Fruit fly (Drosophila melanogaster) ovary, adult (tissue): ENCODE data around the gene Hs2st.
A peak's percentile ranks its signal among the peaks of the same experiment; 100 is the strongest.

ENCODE experiments used
- CG17801 ChIP-seq: fragments of 200-800 bp; optimal IDR thresholded peaks from 2 replicates; lab custom pipeline; 2019; ENCODE audit warnings: missing biosample characterization, mild to moderate bottlenecking, missing genetic modification characterization, moderate library complexity; ENCODE audit not compliant: partially characterized antibody

Gene Hs2st

DNA sequence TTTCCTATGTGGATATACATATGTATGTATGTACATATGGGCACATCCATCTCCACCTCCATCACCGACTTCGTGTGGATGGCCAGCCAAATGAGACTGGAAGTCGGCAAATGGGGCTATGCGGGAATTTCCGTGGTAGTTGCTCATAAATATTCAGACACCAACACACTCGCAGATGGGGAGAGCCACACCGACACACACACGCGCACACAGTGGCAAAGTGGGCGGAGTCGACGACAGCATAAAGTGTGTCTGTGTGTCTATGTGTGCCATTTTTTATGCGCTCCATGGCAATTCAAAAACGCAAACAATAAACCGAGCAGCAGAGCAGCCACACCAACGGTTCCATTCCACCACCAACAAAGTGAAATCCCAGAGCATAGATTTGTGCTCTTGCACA lies 18.3 kb upstream of the Hs2st start:
- no peak for TF ChIP-seq CG17801 (GFP tag; lab: Kevin White, UChicago)

DNA sequence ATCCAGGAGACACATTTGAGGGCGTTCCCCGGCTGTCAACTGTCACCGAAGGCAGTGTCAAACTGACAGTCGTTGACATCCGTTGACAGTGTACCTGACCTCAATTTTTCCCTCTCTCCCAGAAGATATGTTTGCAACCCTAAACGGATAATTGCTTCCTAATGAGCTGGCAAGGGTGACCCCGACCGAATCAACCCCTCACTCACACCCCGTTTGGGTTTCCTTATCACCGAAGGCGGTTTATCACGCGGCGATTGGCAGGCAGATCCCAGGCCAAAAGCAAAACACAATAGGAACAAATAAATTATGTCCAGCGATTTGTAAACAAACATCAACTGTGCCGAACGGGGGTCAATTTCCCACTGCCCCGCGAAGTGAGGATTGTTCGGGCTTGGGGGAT lies 14.9 kb upstream of the Hs2st start:
- TF ChIP-seq CG17801 (GFP tag; lab: Kevin White, UChicago): no peak

DNA sequence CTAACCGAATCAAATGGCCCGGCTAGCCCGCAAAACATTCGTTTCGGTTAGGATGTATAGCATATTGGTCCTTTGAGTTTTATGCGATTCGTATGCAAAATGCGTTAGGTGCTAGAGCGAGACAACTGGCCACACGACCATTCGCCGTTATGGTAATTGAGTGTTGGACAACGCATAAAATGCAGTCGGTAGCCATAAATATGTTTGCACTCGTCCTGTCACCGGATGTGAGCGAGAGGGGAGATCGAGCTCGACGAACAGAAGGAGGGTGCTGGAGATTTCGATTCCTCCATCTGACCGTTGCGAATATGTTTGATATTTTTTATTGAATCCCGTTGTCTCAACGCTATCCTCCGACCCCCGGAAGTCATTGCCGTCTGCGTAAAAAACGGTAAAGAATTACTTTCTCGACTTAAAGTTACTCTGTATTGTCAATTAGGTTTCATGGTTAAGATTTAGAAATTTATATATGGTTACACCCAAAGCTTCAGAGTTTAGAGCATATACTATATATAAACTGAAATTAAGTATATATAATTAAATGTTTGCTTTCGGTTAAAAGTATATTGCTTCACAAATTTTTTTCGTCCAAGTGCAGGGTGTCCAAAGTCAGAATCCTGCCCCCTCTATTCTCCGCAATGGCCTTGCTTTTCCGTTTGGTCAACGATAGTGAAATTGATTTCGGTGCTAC lies 13.5 kb upstream of the Hs2st start:
- TF ChIP-seq CG17801 (GFP tag; lab: Kevin White, UChicago): no peak

dm6 chr2L:19455723-19456122 lies 11.2 kb upstream of the Hs2st start:
- no peak for TF ChIP-seq CG17801 (GFP tag; lab: Kevin White, UChicago)

DNA sequence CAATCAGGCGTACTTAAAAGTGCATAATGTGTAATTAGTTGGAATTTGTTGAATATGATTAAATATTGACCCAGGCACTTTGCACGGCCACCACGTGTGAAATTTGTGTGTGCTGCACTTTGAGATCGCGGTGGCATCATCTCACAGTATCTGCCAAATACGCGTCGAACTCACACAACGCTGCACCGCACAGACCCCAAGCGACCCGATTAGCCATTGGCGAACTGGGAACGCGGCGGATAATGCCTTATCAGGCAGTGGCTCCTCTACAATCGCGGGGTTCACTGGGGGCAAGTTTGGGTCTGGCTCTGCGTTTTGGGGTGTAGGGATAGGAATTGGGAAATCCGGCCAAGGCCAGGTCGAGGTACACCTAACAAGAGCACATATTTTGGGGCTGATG lies 10.7 kb upstream of the Hs2st start:
- no peak for TF ChIP-seq CG17801 (GFP tag; lab: Kevin White, UChicago)

DNA sequence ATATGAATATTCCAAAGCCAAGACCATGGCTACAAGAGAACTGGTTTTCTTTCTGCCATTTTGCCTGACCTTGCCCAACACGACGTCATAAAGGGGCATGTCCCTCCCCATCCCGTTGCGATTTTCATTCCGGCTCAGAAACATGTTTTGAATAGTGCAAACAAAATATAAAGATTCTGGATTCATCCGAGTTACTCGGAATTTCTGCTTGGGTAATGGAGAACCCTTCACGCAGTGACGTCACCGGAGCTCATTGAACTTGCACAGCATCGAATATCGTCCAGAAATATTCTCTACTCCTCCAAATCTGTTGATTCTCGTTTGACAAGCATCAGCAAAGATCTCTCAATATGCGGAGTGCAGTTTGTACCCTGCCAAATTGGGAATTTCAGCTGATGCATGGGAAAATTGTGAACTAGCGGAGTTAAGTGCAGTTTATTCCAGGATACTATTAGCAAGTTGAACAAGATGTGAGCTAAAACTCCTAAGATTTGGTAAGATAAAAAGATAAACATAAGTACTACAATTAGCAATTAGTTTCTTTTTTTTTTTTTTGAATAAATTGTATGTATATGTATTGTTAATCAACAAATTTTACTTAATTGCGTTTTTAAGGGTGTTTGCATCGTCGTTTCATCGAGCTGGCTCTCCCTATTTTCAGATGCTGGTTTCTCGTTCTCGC lies 9.7 kb upstream of the Hs2st start, which contains the start of gene CG10026:
Gene CG10026 (plus strand): TSS at position 187 of the 682 bp plus-strand sequence.
- TF ChIP-seq CG17801 (GFP tag; lab: Kevin White, UChicago): no peak

dm6 chr2L:19453381-19453780 lies 8.8 kb upstream of the Hs2st start, which contains the start of gene Top2:
TSS of gene Top2 (minus strand) at chr2L:19453490.
- TF ChIP-seq CG17801 (GFP tag; lab: Kevin White, UChicago): peak; percentile 3

- no peak for TF ChIP-seq CG17801 (GFP tag; lab: Kevin White, UChicago)
Measured at dm6 chr2L:19452535-19453317, 8.2 kb upstream of the Hs2st start.

dm6 chr2L:19442627-19443026 lies 1.9 kb downstream of the Hs2st start, which contains the start of gene CG10237:
TSS of gene CG10237 (minus strand) at chr2L:19442727.
- TF ChIP-seq CG17801 (GFP tag; lab: Kevin White, UChicago): no peak

DNA sequence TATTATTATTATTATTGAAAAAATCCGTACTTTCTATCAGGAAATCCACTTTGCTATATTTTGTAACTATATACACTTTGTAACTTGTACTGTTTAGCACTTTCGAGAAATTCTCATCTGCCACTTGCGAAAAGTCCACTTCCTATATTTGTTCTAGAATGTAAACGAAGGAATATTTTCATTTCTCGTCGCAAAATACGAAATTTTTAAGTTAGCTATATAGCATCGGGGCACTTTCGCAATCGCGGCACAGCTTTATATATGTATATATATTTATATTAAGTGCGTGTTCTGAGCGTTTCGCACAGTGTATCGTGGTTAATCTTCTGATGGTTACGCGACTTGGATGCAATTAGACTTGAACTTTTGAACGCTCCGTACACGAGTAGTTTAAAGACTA lies 2.8 kb downstream of the Hs2st start, which contains the start of gene RanGAP:
Gene RanGAP (plus strand): TSS at position 169 of the 400 bp plus-strand sequence.
- no peak for TF ChIP-seq CG17801 (GFP tag; lab: Kevin White, UChicago)

DNA sequence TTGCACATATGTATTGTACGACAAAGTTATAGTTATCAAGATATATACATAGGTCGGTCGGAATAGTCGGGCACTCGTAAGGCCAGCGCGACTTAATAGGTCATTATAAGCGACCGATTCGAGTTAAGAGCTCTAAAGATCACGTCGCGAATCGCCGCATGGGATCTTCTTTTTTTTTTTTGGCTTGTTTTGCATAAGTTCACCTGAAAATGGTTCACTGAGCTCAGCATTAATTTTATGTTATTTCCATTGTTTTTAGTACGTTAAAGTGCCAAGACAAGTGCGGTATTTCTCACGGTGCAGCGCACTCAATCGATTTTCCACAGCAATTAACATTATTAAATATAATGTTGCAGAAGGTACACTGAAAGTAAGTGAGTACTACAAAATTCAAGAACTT lies 3.2 kb downstream of the Hs2st start:
- no peak for TF ChIP-seq CG17801 (GFP tag; lab: Kevin White, UChicago)

DNA sequence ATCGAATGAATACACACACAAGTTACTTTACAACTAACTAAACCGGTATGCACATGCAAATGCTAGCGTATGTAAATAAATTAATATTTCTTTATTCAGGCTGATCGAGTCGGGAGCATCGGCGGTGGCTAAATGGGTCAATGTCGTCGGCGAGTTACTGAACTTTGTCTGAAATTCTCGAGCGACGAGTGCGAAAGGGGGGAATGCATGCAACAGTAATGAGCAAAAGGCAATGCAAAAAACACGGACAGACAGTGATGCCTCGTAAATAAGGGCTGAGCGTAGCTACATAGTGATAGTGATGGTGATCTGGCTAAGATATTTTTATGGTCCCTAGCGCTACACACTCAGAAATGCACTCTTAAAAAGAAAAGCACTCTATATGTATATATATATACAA lies 3.8 kb downstream of the Hs2st start:
- TF ChIP-seq CG17801 (GFP tag; lab: Kevin White, UChicago): no peak

dm6 chr2L:19440285-19440684 lies 4.3 kb downstream of the Hs2st start:
- no peak for TF ChIP-seq CG17801 (GFP tag; lab: Kevin White, UChicago)

dm6 chr2L:19439598-19440230 lies 4.8 kb downstream of the Hs2st start:
- no peak for TF ChIP-seq CG17801 (GFP tag; lab: Kevin White, UChicago)
